Worm (Caenorhabditis elegans): ENCODE measurements around the gene T28A11.25.
A peak's percentile ranks its signal among the peaks of the same experiment; 100 is the strongest.

T28A11.25 gene

ce11 chrV:3316108-3316507 is 34.5 kb downstream of the T28A11.25 start, which contains the start of gene F35F10.1:
TSS of gene F35F10.1 (plus strand) at chrV:3316307.
- TF ChIP-seq nhr-77 (tag; optimal IDR thresholded peaks at IDR 0.05) (no peak), mab-9 (GFP tag; IDR thresholded peaks at IDR 0.05) (no peak), blmp-1 (tag; optimal IDR thresholded peaks at IDR 0.05) (peak; percentile 37), nhr-84 (tag; optimal IDR thresholded peaks at IDR 0.05) (no peak), snu-23 (GFP tag; optimal IDR thresholded peaks at IDR 0.05) (no peak), sup-37 (GFP tag; optimal IDR thresholded peaks at IDR 0.05) (no peak), ceh-63 (GFP tag; optimal IDR thresholded peaks at IDR 0.05) (no peak), aly-2 (tag; optimal IDR thresholded peaks at IDR 0.05) (no peak), jun-1 (tag; optimal IDR thresholded peaks at IDR 0.05) (no peak), grh-1 (GFP tag; IDR thresholded peaks at IDR 0.05) (peak; percentile 9; the same call in 1 of the 2 replicates), unc-30 (tag; optimal IDR thresholded peaks at IDR 0.05) (no peak), mef-2 (tag; optimal IDR thresholded peaks at IDR 0.05) (no peak), nhr-85 (tag) (peak; percentile 69), skn-1 (tag; optimal IDR thresholded peaks at IDR 0.05) (no peak), isw-1 (GFP tag; IDR thresholded peaks at IDR 0.05) (no peak)

DNA sequence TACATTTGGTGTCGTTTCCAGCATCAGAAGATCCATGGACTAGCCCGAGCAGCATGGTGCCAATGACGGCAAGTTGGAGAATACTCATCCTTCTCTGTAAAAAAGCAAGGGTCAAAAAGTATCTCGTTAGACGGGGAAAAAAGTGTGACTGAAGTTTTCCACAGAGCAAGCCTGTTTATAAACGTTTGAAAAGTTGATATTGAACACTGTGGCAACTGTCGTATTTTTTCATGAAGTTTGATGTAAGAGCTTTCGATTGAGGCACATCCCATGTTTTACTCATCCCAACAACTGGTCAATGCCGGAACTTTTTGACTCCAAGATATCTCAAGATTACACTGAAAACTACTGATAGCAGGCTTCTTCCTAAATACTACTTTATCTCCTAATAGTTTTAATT is 37.4 kb downstream of the T28A11.25 start, which contains the start of gene F35F10.13:
Gene F35F10.13 (minus strand): TSS at position 101 of the 400 bp plus-strand sequence.
- TF ChIP-seq lin-15B (tag; optimal IDR thresholded peaks at IDR 0.05) (no peak), ztf-4 (tag; optimal IDR thresholded peaks at IDR 0.05) (no peak), nhr-71 (tag; optimal IDR thresholded peaks at IDR 0.05) (no peak), pqm-1 (tag; optimal IDR thresholded peaks at IDR 0.05) (no peak), unc-130 (tag; optimal IDR thresholded peaks at IDR 0.05) (no peak), ceh-63 (GFP tag; optimal IDR thresholded peaks at IDR 0.05) (no peak), egl-27 (tag; optimal IDR thresholded peaks at IDR 0.05) (no peak), elt-2 (tag; optimal IDR thresholded peaks at IDR 0.05) (no peak), C04F5.9 (tag; optimal IDR thresholded peaks at IDR 0.05) (no peak), nhr-11 (tag; optimal IDR thresholded peaks at IDR 0.05) (no peak), hlh-4 (tag; optimal IDR thresholded peaks at IDR 0.05) (no peak), hpl-2 (GFP tag; optimal IDR thresholded peaks at IDR 0.05) (no peak)

- TF ChIP-seq Y116A8C.19 (tag; optimal IDR thresholded peaks at IDR 0.05; ENCODE audit: borderline replicate concordance), result no peak
- no peak for TF ChIP-seq nhr-77 (tag; optimal IDR thresholded peaks at IDR 0.05)
- no peak for TF ChIP-seq nhr-47 (tag; optimal IDR thresholded peaks at IDR 0.05)
- no peak for TF ChIP-seq vab-15 (tag; optimal IDR thresholded peaks at IDR 0.05)
These were observed 38.4 kb downstream of the T28A11.25 start, which contains the start of gene F35F10.14 for ce11 chrV:3320005-3320404. TSS of gene F35F10.14 (minus strand) at chrV:3320105.

- TF ChIP-seq mab-9 (GFP tag; IDR thresholded peaks at IDR 0.05) (no peak), hlh-4 (tag; optimal IDR thresholded peaks at IDR 0.05) (no peak), snu-23 (GFP tag; optimal IDR thresholded peaks at IDR 0.05) (no peak), fkh-8 (tag; optimal IDR thresholded peaks at IDR 0.05) (no peak), skn-1 (tag; optimal IDR thresholded peaks at IDR 0.05) (no peak), swsn-7 (tag; optimal IDR thresholded peaks at IDR 0.05) (no peak), nhr-47 (tag; optimal IDR thresholded peaks at IDR 0.05) (no peak), pag-3 (tag; optimal IDR thresholded peaks at IDR 0.05; ENCODE audit: borderline replicate concordance, insufficient read depth) (no peak), pax-3 (tag; optimal IDR thresholded peaks at IDR 0.05) (no peak), efl-3 (GFP tag; optimal IDR thresholded peaks at IDR 0.05) (no peak), ztf-11 (tag; optimal IDR thresholded peaks at IDR 0.05) (no peak), nhr-19 (GFP tag; conservative IDR thresholded peaks at IDR 0.05) (no peak), mdl-1 (tag; optimal IDR thresholded peaks at IDR 0.05) (no peak), lsy-2 (tag; optimal IDR thresholded peaks at IDR 0.05) (no peak), elt-3 (tag; optimal IDR thresholded peaks at IDR 0.05) (no peak), sox-4 (tag; optimal IDR thresholded peaks at IDR 0.05) (no peak), ceh-8 (GFP tag; optimal IDR thresholded peaks at IDR 0.05) (no peak)
These were observed 38.8 kb downstream of the T28A11.25 start, which contains the start of gene C17B7.14 for ce11 chrV:3320432-3320831. TSS of gene C17B7.14 (minus strand) at chrV:3320532.

Measured in whole organism, L1 larva.